Worm (Caenorhabditis elegans) whole organism, mixed stage, embryonic: Measurements from ENCODE around the gene spv-1.

Source experiments
- M03D4.4 ChIP-seq: sonication (generic microtip); optimal IDR thresholded peaks from 2 replicates; lab custom pipeline; 2017; ENCODE audit warnings: mild to moderate bottlenecking, missing genetic modification characterization, missing compliant biosample characterization
- bed-3 ChIP-seq: fragments of 200-800 bp; sonication (Bioruptor generic); optimal IDR thresholded peaks from 3 replicates; lab custom pipeline; 2018; ENCODE audit warnings: mild to moderate bottlenecking, missing genetic modification characterization, moderate library complexity, missing compliant biosample characterization
- blmp-1 ChIP-seq: fragments of 150-350 bp; optimal IDR thresholded peaks from 2 replicates; lab custom pipeline; 2014; ENCODE audit warnings: missing biosample characterization, missing genetic modification characterization
- ceh-39 ChIP-seq: fragments of 150-350 bp; optimal IDR thresholded peaks from 2 replicates; lab custom pipeline; 2014; ENCODE audit warnings: missing biosample characterization, missing genetic modification characterization
- ceh-43 ChIP-seq: fragments of 200-800 bp; sonication (Bioruptor generic); optimal IDR thresholded peaks from 2 replicates; lab custom pipeline; 2018; ENCODE audit warnings: mild to moderate bottlenecking, missing genetic modification characterization, moderate library complexity, missing compliant biosample characterization
- ceh-83 ChIP-seq: fragments of 200-800 bp; sonication (Bioruptor generic); optimal IDR thresholded peaks from 2 replicates; lab custom pipeline; 2018; ENCODE audit warnings: mild to moderate bottlenecking, missing genetic modification characterization, missing compliant biosample characterization
- ces-1 ChIP-seq: fragments of 150-350 bp; optimal IDR thresholded peaks from 2 replicates; lab custom pipeline; 2014; ENCODE audit warnings: missing biosample characterization, missing genetic modification reagents, missing genetic modification characterization
- cnd-1 ChIP-seq: fragments of 200-800 bp; sonication (Bioruptor generic); optimal IDR thresholded peaks from 2 replicates; lab custom pipeline; 2018; ENCODE audit warnings: mild to moderate bottlenecking, missing genetic modification characterization, missing compliant biosample characterization
- drap-1 ChIP-seq: fragments of 200-800 bp; sonication (Bioruptor generic); optimal IDR thresholded peaks from 3 replicates; lab custom pipeline; 2018; ENCODE audit warnings: mild to moderate bottlenecking, missing genetic modification characterization, missing compliant biosample characterization
- elt-1 ChIP-seq: sonication (generic microtip); optimal IDR thresholded peaks from 2 replicates; lab custom pipeline; 2017; ENCODE audit warnings: missing genetic modification characterization, mild to moderate bottlenecking, missing compliant biosample characterization, antibody characterized with exemption, moderate library complexity, borderline replicate concordance; ENCODE audit not compliant: insufficient read depth
- elt-3 ChIP-seq: fragments of 150-350 bp; optimal IDR thresholded peaks from 2 replicates; lab custom pipeline; 2014; ENCODE audit warnings: missing biosample characterization, missing genetic modification characterization
- flh-1 ChIP-seq: fragments of 200-800 bp; sonication (Bioruptor generic); optimal IDR thresholded peaks from 2 replicates; lab custom pipeline; 2018; ENCODE audit warnings: mild to moderate bottlenecking, missing genetic modification characterization, moderate library complexity, missing compliant biosample characterization
- ham-2 ChIP-seq: fragments of 200-800 bp; sonication (Bioruptor generic); optimal IDR thresholded peaks from 2 replicates; lab custom pipeline; 2018; ENCODE audit warnings: mild to moderate bottlenecking, missing genetic modification characterization, missing compliant biosample characterization
- hlh-1 ChIP-seq: fragments of 150-350 bp; optimal IDR thresholded peaks from 2 replicates; lab custom pipeline; 2014; ENCODE audit warnings: missing biosample characterization, missing genetic modification reagents, missing genetic modification characterization
- lin-13 ChIP-seq: fragments of 150-350 bp; optimal IDR thresholded peaks from 2 replicates; lab custom pipeline; 2014; ENCODE audit warnings: missing biosample characterization, missing genetic modification characterization
- lin-32 ChIP-seq: fragments of 200-800 bp; sonication (Bioruptor generic); optimal IDR thresholded peaks from 2 replicates; lab custom pipeline; 2018; ENCODE audit warnings: mild to moderate bottlenecking, missing genetic modification characterization, missing compliant biosample characterization
- lsy-2 ChIP-seq: fragments of 150-350 bp; optimal IDR thresholded peaks from 2 replicates; lab custom pipeline; 2014; ENCODE audit warnings: missing biosample characterization, missing genetic modification characterization
- mab-5 ChIP-seq: fragments of 150-350 bp; optimal IDR thresholded peaks from 2 replicates; lab custom pipeline; 2014; ENCODE audit warnings: missing biosample characterization, missing genetic modification characterization
- mep-1 ChIP-seq: fragments of 150-350 bp; optimal IDR thresholded peaks from 2 replicates; lab custom pipeline; 2017; ENCODE audit warnings: missing biosample characterization, missing genetic modification reagents, missing genetic modification characterization, inconsistent platforms
- mls-2 ChIP-seq: sonication (generic microtip); optimal IDR thresholded peaks from 2 replicates; lab custom pipeline; 2016; ENCODE audit warnings: mild to moderate bottlenecking, missing genetic modification characterization, moderate library complexity, missing compliant biosample characterization
- nhr-2 ChIP-seq: fragments of 150-350 bp; optimal IDR thresholded peaks from 2 replicates; lab custom pipeline; 2014; ENCODE audit warnings: missing biosample characterization, missing genetic modification characterization
- nhr-237 ChIP-seq: fragments of 150-350 bp; optimal IDR thresholded peaks from 2 replicates; lab custom pipeline; 2014; ENCODE audit warnings: missing biosample characterization, missing genetic modification characterization
- nhr-28 ChIP-seq: fragments of 150-350 bp; optimal IDR thresholded peaks from 2 replicates; lab custom pipeline; 2014; ENCODE audit warnings: missing biosample characterization, missing genetic modification characterization
- nhr-76 ChIP-seq: sonication (generic microtip); optimal IDR thresholded peaks from 2 replicates; lab custom pipeline; 2017; ENCODE audit warnings: missing biosample characterization, missing genetic modification characterization
- sem-2 ChIP-seq: fragments of 200-800 bp; sonication (Bioruptor generic); optimal IDR thresholded peaks from 2 replicates; lab custom pipeline; 2018; ENCODE audit warnings: mild to moderate bottlenecking, missing genetic modification characterization, missing compliant biosample characterization
- snpc-4 ChIP-seq: fragments of 150-350 bp; optimal IDR thresholded peaks from 2 replicates; lab custom pipeline; 2014; ENCODE audit warnings: missing biosample characterization, missing genetic modification characterization
- tbx-8 ChIP-seq: fragments of 200-800 bp; sonication (Bioruptor generic); optimal IDR thresholded peaks from 2 replicates; lab custom pipeline; 2018; ENCODE audit warnings: mild to moderate bottlenecking, missing genetic modification characterization, moderate library complexity, missing compliant biosample characterization
- unc-120 ChIP-seq: sonication (generic microtip); optimal IDR thresholded peaks from 2 replicates; lab custom pipeline; 2017; ENCODE audit warnings: missing genetic modification characterization, missing compliant biosample characterization; ENCODE audit not compliant: poor library complexity, severe bottlenecking
- unc-39 ChIP-seq: fragments of 150-350 bp; optimal IDR thresholded peaks from 2 replicates; lab custom pipeline; 2014; ENCODE audit warnings: missing biosample characterization, missing genetic modification characterization
- zip-8 ChIP-seq: fragments of 150-350 bp; optimal IDR thresholded peaks from 2 replicates; lab custom pipeline; 2014; ENCODE audit warnings: missing biosample characterization, missing genetic modification characterization
- ztf-11 ChIP-seq: fragments of 150-350 bp; optimal IDR thresholded peaks from 2 replicates; lab custom pipeline; 2014; ENCODE audit warnings: missing biosample characterization, missing genetic modification characterization

Gene spv-1

ce11 chrII:7880373-7880862 is 48.1 kb downstream of the spv-1 start, which contains the start of gene perm-1:
Gene perm-1, plus strand, starts transcription at chrII:7880812.
- TF ChIP-seq lsy-2 = peak; percentile 32
- TF ChIP-seq mab-5 = no peak

ce11 chrII:7879266-7879718 is 49.2 kb downstream of the spv-1 start, which contains the start of the genes vha-4 and T01H3.5:
Gene vha-4, minus strand, starts transcription at chrII:7879316.
Gene T01H3.5, plus strand, starts transcription at chrII:7879616.
- no peak for TF ChIP-seq nhr-76 (tag; lab: Kevin White, UChicago)
- TF ChIP-seq blmp-1 (tag; lab: Kevin White, UChicago) = no peak
- no peak for TF ChIP-seq mab-5
- no peak for TF ChIP-seq zip-8 (tag; lab: Kevin White, UChicago)
- no peak for TF ChIP-seq snpc-4 (tag; lab: Kevin White, UChicago)
- TF ChIP-seq unc-39 (tag; lab: Kevin White, UChicago) = no peak
- TF ChIP-seq ztf-11 (tag; lab: Kevin White, UChicago) = no peak
- no peak for TF ChIP-seq lsy-2
- TF ChIP-seq tbx-8 (GFP tag; lab: Kevin White, UChicago) = no peak
- no peak for TF ChIP-seq elt-3 (tag; lab: Kevin White, UChicago)
- TF ChIP-seq nhr-2 = no peak
- TF ChIP-seq ham-2 (GFP tag; lab: Kevin White, UChicago) = no peak
- TF ChIP-seq sem-2 (GFP tag; lab: Kevin White, UChicago) = no peak
- TF ChIP-seq hlh-1 = no peak
- no peak for TF ChIP-seq ceh-43 (GFP tag; lab: Kevin White, UChicago)
- no peak for TF ChIP-seq ces-1 (GFP tag; lab: Kevin White, UChicago)
- TF ChIP-seq nhr-237 (tag; lab: Kevin White, UChicago) = no peak

DNA sequence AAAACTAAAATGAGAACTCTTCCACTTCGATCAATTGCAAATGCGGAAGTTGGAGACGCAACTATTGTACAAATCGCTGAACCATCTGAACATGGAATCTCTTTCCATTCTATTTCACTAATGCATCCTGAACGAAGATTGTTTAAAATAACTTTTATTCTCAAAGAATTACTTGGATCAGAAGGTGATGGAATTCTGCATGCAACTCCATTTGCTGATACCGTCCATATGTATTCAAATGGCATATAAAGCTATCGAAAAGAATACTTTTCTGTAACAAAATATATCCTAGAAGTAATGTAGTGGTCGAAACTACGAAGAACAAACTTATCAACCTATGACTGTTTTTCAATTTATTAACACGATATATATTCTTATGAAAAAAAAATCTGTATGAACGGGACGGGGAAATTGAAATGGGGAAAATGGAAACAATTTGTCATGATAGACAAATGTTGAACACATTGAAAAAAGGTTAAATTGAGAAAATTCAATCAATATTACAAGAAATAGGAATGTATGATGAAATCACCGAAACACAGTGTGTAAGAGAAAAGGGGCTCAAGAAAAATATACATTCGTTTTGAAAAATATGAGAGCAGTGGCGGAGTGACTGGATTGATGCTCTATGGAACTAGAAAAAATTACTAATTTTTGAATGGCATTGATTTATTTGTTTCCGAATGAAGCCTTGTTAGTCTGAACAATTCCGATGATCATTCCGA is 50.6 kb downstream of the spv-1 start, which contains the start of gene T01H3.2:
TSS of gene T01H3.2 (minus strand) at position 251 of the 725 bp plus-strand sequence.
- no peak for TF ChIP-seq ceh-83 (GFP tag; lab: Kevin White, UChicago)
- no peak for TF ChIP-seq elt-1 (tag; lab: Kevin White, UChicago)
- no peak for TF ChIP-seq sem-2 (GFP tag; lab: Kevin White, UChicago)
- no peak for TF ChIP-seq elt-3 (tag; lab: Kevin White, UChicago)
- no peak for TF ChIP-seq ham-2 (GFP tag; lab: Kevin White, UChicago)
- no peak for TF ChIP-seq nhr-28 (tag; lab: Kevin White, UChicago)
- TF ChIP-seq lin-32 (GFP tag; lab: Kevin White, UChicago) = no peak
- TF ChIP-seq lin-13 (tag; lab: Kevin White, UChicago) = no peak
- TF ChIP-seq bed-3 (GFP tag; lab: Kevin White, UChicago) = no peak
- TF ChIP-seq ztf-11 (tag; lab: Kevin White, UChicago) = no peak
- TF ChIP-seq unc-120 (tag; lab: Kevin White, UChicago) = no peak
- no peak for TF ChIP-seq flh-1
- no peak for TF ChIP-seq nhr-2
- TF ChIP-seq drap-1 (GFP tag; lab: Kevin White, UChicago) = no peak
- TF ChIP-seq snpc-4 (tag; lab: Kevin White, UChicago) = no peak
- no peak for TF ChIP-seq ceh-39 (tag; lab: Kevin White, UChicago)
- no peak for TF ChIP-seq blmp-1 (tag; lab: Kevin White, UChicago)
- no peak for TF ChIP-seq M03D4.4 (tag; lab: Kevin White, UChicago)
- TF ChIP-seq mab-5 = no peak
- TF ChIP-seq, all 35 proteins: peak for 0

DNA sequence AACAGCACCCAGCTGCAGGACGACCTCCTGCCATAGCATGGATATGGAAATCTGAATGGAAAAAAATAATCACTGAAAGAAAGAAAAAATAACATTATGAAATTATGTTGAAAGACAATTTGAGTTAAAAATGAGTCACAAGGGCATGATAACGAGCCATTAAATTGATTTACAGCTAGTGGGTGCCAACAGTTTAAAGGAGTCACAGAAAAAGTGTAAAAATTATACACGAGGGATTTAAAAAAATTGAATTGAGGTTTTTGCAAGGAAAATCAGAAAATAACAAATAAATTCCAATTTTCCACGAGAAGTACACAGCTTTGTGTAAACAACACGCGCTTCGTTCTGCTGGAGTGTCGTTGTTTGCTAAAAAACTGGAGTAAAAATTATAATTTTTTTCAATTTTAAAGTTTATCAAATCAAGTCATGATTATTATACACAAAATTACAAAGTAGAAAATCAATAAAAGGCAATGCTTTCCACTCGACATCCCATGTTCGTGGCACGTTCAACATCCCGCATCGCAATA is 54.6 kb downstream of the spv-1 start, which contains the start of gene T01H3.3:
TSS of gene T01H3.3 (minus strand) at position 51 of the 530 bp plus-strand sequence.
- TF ChIP-seq lsy-2 = peak; percentile 42
- no peak for TF ChIP-seq flh-1
- no peak for TF ChIP-seq nhr-28 (tag; lab: Kevin White, UChicago)
- TF ChIP-seq, all 35 proteins: peak for 1

ce11 chrII:7870632-7871031 is 57.9 kb downstream of the spv-1 start:
- TF ChIP-seq lsy-2 = peak; percentile 93
- TF ChIP-seq drap-1 (GFP tag; lab: Kevin White, UChicago) = no peak
- TF ChIP-seq mls-2 (tag; lab: Kevin White, UChicago) = no peak
- TF ChIP-seq mep-1 (tag; lab: Kevin White, UChicago) = peak; percentile 10
- no peak for TF ChIP-seq cnd-1 (tag; lab: Kevin White, UChicago)
- TF ChIP-seq M03D4.4 (tag; lab: Kevin White, UChicago) = no peak
- no peak for TF ChIP-seq nhr-28 (tag; lab: Kevin White, UChicago)
- peak; percentile 54 for TF ChIP-seq hlh-1
- TF ChIP-seq, all 35 proteins: peak for 3
